Fruit fly (Drosophila melanogaster): Measurements from ENCODE around the gene CG31464.
A peak's percentile ranks its signal among the peaks of the same experiment; 100 is the strongest.

The CG31464 gene

DNA sequence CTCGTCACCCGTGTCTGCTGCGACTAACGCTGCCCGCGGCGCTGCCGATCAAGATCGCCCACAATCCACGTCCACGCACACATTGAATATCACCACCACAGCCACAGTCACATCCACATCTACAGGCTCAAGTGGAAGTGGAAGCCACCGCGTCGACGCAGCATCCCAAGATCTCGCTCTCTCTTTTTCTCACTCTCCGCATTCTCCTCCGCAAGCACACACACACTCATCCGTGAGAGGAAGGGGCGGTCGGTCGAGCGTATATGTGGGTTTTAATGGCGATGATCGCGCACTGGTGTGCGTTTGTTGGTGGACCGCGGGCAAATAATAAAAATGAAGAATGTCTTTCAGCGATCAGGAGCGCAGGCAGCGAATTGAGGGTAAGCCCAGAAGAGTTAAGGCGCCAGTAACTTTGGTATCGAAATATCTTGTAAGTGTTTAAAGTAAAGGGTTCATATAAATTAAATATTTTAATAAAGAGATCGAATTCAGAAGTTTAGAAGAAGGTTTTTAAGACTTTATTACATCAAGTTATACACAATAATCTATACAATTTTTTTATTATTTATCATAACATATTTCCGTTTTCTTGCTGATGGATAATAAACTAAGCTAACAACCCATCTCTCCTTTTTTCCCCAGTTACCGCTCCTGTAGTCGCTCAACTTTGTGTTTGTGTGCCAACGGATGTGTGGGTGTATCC is 42.9 kb downstream of the CG31464 start, which contains the start of gene Poxm (continued):
- TF ChIP-seq CG12299 (tag; optimal IDR thresholded peaks at IDR 0.05) (peak; percentile 74), CG11504 (tag; optimal IDR thresholded peaks at IDR 0.05) (peak; percentile 93), cad (GFP tag; optimal IDR thresholded peaks at IDR 0.05) (no peak), CG11696 (GFP tag; IDR thresholded peaks at IDR 0.05) (peak; percentile 66), CG3995 (GFP tag; optimal IDR thresholded peaks at IDR 0.05) (no peak), gem (tag; optimal IDR thresholded peaks at IDR 0.05) (peak; percentile 97), Sin3A (optimal IDR thresholded peaks at IDR 0.05) (no peak), CG4820 (GFP tag; optimal IDR thresholded peaks at IDR 0.05) (peak; percentile 94), slp2 (GFP tag; optimal IDR thresholded peaks at IDR 0.05) (peak; percentile 64), CG18476 (GFP tag; optimal IDR thresholded peaks at IDR 0.05) (peak; percentile 81), CG2120 (GFP tag; optimal IDR thresholded peaks at IDR 0.05) (peak; percentile 71), pfk (GFP tag; optimal IDR thresholded peaks at IDR 0.05) (no peak), CG3726 (GFP tag; IDR thresholded peaks at IDR 0.05) (peak; percentile 75; the same call in 2 of the 3 replicates), CG34376 (GFP tag; optimal IDR thresholded peaks at IDR 0.05) (peak; percentile 18), crol (GFP tag; IDR thresholded peaks at IDR 0.05) (0 out of 2 replicates have a peak, but pooled peaks have one; percentile 26), psq (GFP tag; optimal IDR thresholded peaks at IDR 0.05) (peak; percentile 71), pho (GFP tag; optimal IDR thresholded peaks at IDR 0.05) (peak; percentile 16), hkb (optimal IDR thresholded peaks at IDR 0.05) (no peak), hkb (GFP tag; IDR thresholded peaks at IDR 0.05) (peak; percentile 83), dmrt99B (tag; optimal IDR thresholded peaks at IDR 0.05) (peak; percentile 95), Ptx1 (GFP tag; IDR thresholded peaks at IDR 0.05) (peak; percentile 94)

DNA sequence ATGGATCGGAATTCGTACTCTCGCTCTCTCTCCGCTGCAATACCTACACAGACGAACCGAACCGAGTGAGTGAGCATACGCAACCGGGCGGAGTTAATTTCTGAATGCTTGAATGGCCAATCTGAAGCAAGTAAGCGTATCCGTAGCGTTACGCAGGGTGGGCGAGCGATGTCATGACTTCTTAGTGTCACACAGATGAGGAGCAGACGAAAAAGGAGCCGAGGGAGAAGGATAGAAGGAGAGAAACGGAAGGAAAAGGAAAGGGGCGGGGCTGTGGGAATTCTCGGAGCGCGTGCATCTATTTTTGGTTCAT is 43.4 kb downstream of the CG31464 start:
- 0 out of 3 replicates have a peak, but pooled peaks have one; percentile 4 for TF ChIP-seq CG7357 (GFP tag; IDR thresholded peaks at IDR 0.05)
- TF ChIP-seq Dfd (GFP tag; optimal IDR thresholded peaks at IDR 0.05): no peak
- TF ChIP-seq Dp (GFP tag; optimal IDR thresholded peaks at IDR 0.05): no peak
- no peak for TF ChIP-seq abd-A (tag; optimal IDR thresholded peaks at IDR 0.05)
- no peak for TF ChIP-seq maf-S (GFP tag; optimal IDR thresholded peaks at IDR 0.05)
- no peak for TF ChIP-seq cad (GFP tag; optimal IDR thresholded peaks at IDR 0.05)
- TF ChIP-seq CG30403 (GFP tag; optimal IDR thresholded peaks at IDR 0.05): peak; percentile 19
- TF ChIP-seq tio (GFP tag; optimal IDR thresholded peaks at IDR 0.05): no peak
- peak in 1 of 2 experiments; percentile 54 for TF ChIP-seq Trl (optimal IDR thresholded peaks at IDR 0.05)
- TF ChIP-seq Trl (GFP tag; optimal IDR thresholded peaks at IDR 0.05): no peak
- no peak for TF ChIP-seq gfzf (GFP tag; optimal IDR thresholded peaks at IDR 0.05)
- TF ChIP-seq CHES-1-like (GFP tag; optimal IDR thresholded peaks at IDR 0.05): no peak
- TF ChIP-seq Scr (GFP tag; IDR thresholded peaks at IDR 0.05; ENCODE audit: partially characterized antibody): no peak
- peak; percentile 78; the same call in 2 of the 3 replicates for TF ChIP-seq sr (GFP tag; IDR thresholded peaks at IDR 0.05)
- peak; percentile 31 for TF ChIP-seq CG7556 (GFP tag; optimal IDR thresholded peaks at IDR 0.05)
- no peak for TF ChIP-seq CG43689 (GFP tag; IDR thresholded peaks at IDR 0.05)
- peak; percentile 19; the same call in 1 of the 3 replicates for TF ChIP-seq CG6791 (GFP tag; IDR thresholded peaks at IDR 0.05; ENCODE audit: partially characterized antibody)
- peak; percentile 91 for TF ChIP-seq Nf-YB (GFP tag; optimal IDR thresholded peaks at IDR 0.05)
- no peak for TF ChIP-seq CG11456 (GFP tag; IDR thresholded peaks at IDR 0.05)
- TF ChIP-seq TFAM (GFP tag; optimal IDR thresholded peaks at IDR 0.05): no peak

DNA sequence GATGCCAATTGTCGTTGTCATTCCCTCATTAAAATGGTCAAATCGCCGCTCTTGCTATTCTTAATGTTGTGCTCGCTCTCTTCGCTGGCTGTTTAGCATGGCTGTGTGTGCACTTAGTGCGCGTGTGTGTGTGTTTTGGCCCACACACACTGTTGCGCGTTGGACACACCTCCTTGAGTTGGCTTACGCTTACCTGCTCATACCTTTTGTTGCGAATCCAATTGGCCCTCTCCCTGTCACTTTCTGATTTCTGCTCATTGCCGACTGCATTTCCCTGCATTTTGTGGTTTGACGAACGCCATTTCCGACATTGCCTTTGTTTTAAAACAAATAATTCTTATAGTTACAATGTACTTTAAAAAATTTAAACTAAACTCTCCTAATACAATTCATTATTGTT is 43.9 kb downstream of the CG31464 start:
- TF ChIP-seq insv (GFP tag; optimal IDR thresholded peaks at IDR 0.05) (peak in 1 of 2 experiments; percentile 8), gfzf (GFP tag; optimal IDR thresholded peaks at IDR 0.05) (no peak), mam (GFP tag; optimal IDR thresholded peaks at IDR 0.05) (no peak), CG15479 (GFP tag; optimal IDR thresholded peaks at IDR 0.05) (peak; percentile 41), cas (GFP tag; IDR thresholded peaks at IDR 0.05) (no peak), Deaf1 (tag; optimal IDR thresholded peaks at IDR 0.05) (no peak), slp2 (GFP tag; optimal IDR thresholded peaks at IDR 0.05) (no peak), CG10979 (tag; optimal IDR thresholded peaks at IDR 0.05) (no peak), wor (GFP tag; IDR thresholded peaks at IDR 0.05) (no peak), CG7372 (GFP tag; IDR thresholded peaks at IDR 0.05) (0 out of 2 replicates have a peak, but pooled peaks have one; percentile 3), Six4 (GFP tag; optimal IDR thresholded peaks at IDR 0.05) (no peak), CG7786 (GFP tag; optimal IDR thresholded peaks at IDR 0.05) (no peak), sens-2 (GFP tag; IDR thresholded peaks at IDR 0.05) (no peak), CG31365 (tag; optimal IDR thresholded peaks at IDR 0.05) (no peak)
